Fruit fly (Drosophila melanogaster): ENCODE data around the gene Rph.
A peak's percentile ranks its signal among the peaks of the same experiment; 100 is the strongest.

Rph gene

dm6 chrX:10737422-10738150, 19.9 kb downstream of the Rph start (continued):
- TF ChIP-seq sob (GFP tag; IDR thresholded peaks at IDR 0.05) (peak; percentile 87), CG3407 (GFP tag; optimal IDR thresholded peaks at IDR 0.05) (peak; percentile 80), CG1832 (GFP tag; optimal IDR thresholded peaks at IDR 0.05) (no peak), CG34376 (GFP tag; optimal IDR thresholded peaks at IDR 0.05) (peak; percentile 43), mld (GFP tag; IDR thresholded peaks at IDR 0.05; ENCODE audit: partially characterized antibody) (no peak), bsh (GFP tag; optimal IDR thresholded peaks at IDR 0.05) (peak; percentile 49 to 95), Dbx (GFP tag; IDR thresholded peaks at IDR 0.05) (peak; percentile 78), lov (optimal IDR thresholded peaks at IDR 0.05) (no peak), lov (GFP tag; IDR thresholded peaks at IDR 0.05) (peak; percentile 77; the same call in 2 of the 3 replicates), Bteb2 (GFP tag; optimal IDR thresholded peaks at IDR 0.05) (peak; percentile 60), Opbp (GFP tag; IDR thresholded peaks at IDR 0.05; ENCODE audit: partially characterized antibody) (no peak), CG12104 (GFP tag; optimal IDR thresholded peaks at IDR 0.05) (no peak), dm (GFP tag; optimal IDR thresholded peaks at IDR 0.05) (peak; percentile 71), Bgb (GFP tag; IDR thresholded peaks at IDR 0.05; ENCODE audit: partially characterized antibody) (no peak), Poxn (GFP tag; IDR thresholded peaks at IDR 0.05) (no peak), CG7556 (GFP tag; optimal IDR thresholded peaks at IDR 0.05) (peak; percentile 91), CG17361 (GFP tag; IDR thresholded peaks at IDR 0.05) (peak; percentile 88), CG32532 (GFP tag; IDR thresholded peaks at IDR 0.05) (peak; percentile 84), Oaz (GFP tag; IDR thresholded peaks at IDR 0.05) (peak; percentile 76), CG14860 (GFP tag; IDR thresholded peaks at IDR 0.05; ENCODE audit: partially characterized antibody) (no peak), CG30431 (GFP tag; optimal IDR thresholded peaks at IDR 0.05) (peak; percentile 80), CG11560 (tag; IDR thresholded peaks at IDR 0.05) (peak; percentile 58; the same call in 1 of the 3 replicates), CG6654 (GFP tag; optimal IDR thresholded peaks at IDR 0.05) (peak; percentile 73), CG7745 (tag; optimal IDR thresholded peaks at IDR 0.05) (no peak), yki (optimal IDR thresholded peaks at IDR 0.05) (no peak), cg (GFP tag; optimal IDR thresholded peaks at IDR 0.05) (peak; percentile 41), CG17612 (GFP tag; IDR thresholded peaks at IDR 0.05) (no peak), z (GFP tag; IDR thresholded peaks at IDR 0.05) (peak; percentile 57; the same call in 1 of the 3 replicates), CG4282 (GFP tag; optimal IDR thresholded peaks at IDR 0.05) (peak; percentile 24), D19A (tag; optimal IDR thresholded peaks at IDR 0.05) (peak; percentile 80), CG14667 (GFP tag; IDR thresholded peaks at IDR 0.05) (peak; percentile 83), stc (GFP tag; IDR thresholded peaks at IDR 0.05) (peak; percentile 86), az2 (GFP tag; optimal IDR thresholded peaks at IDR 0.05) (peak; percentile 68), Atf-2 (GFP tag; optimal IDR thresholded peaks at IDR 0.05) (peak; percentile 47), trh (GFP tag; optimal IDR thresholded peaks at IDR 0.05) (no peak), CG6254 (GFP tag; optimal IDR thresholded peaks at IDR 0.05) (peak; percentile 79), row (GFP tag; IDR thresholded peaks at IDR 0.05) (peak; percentile 90), CG2202 (tag; optimal IDR thresholded peaks at IDR 0.05) (peak; percentile 70), Dip3 (GFP tag; optimal IDR thresholded peaks at IDR 0.05) (peak; percentile 75), gem (tag; optimal IDR thresholded peaks at IDR 0.05) (peak; percentile 91), fd96Cb (tag; optimal IDR thresholded peaks at IDR 0.05) (peak; percentile 90), CG1233 (GFP tag; optimal IDR thresholded peaks at IDR 0.05) (peak; percentile 85), Sry-δ (GFP tag; optimal IDR thresholded peaks at IDR 0.05) (peak; percentile 49), CG33213 (GFP tag; optimal IDR thresholded peaks at IDR 0.05) (peak; percentile 69), sna (GFP tag; IDR thresholded peaks at IDR 0.05; ENCODE audit: partially characterized antibody) (no peak), sr (GFP tag; IDR thresholded peaks at IDR 0.05) (peak; percentile 66), CG9817 (tag; optimal IDR thresholded peaks at IDR 0.05) (peak; percentile 84), CG8290 (GFP tag; optimal IDR thresholded peaks at IDR 0.05) (peak; percentile 9), CG8290 (tag; optimal IDR thresholded peaks at IDR 0.05) (peak in 1 of 2 experiments; percentile 96), CG9215 (GFP tag; IDR thresholded peaks at IDR 0.05) (peak; percentile 70)

All from whole organism, embryonic.